Worm (Caenorhabditis elegans) whole organism, midembryonic: ENCODE data around the gene frm-10.

ENCODE experiments used
- T22C8.4 ChIP-seq: fragments of 200-800 bp; sonication (Bioruptor generic); IDR thresholded peaks from 2 replicates; pipeline ENCODE4 v1.3.6; 2022; ENCODE audit warnings: missing genetic modification characterization, missing compliant biosample characterization
- cog-1 ChIP-seq: sonication (generic microtip); optimal IDR thresholded peaks from 2 replicates; lab custom pipeline; 2016; ENCODE audit warnings: missing genetic modification characterization, missing compliant biosample characterization
- flt-1 ChIP-seq: fragments of 200-800 bp; sonication (Bioruptor generic); IDR thresholded peaks from 2 replicates; pipeline ENCODE4 v1.3.6; 2022; ENCODE audit warnings: missing genetic modification characterization, missing compliant biosample characterization
- klf-2 ChIP-seq: fragments of 200-800 bp; sonication (Bioruptor generic); conservative IDR thresholded peaks from 2 replicates; pipeline ENCODE4 v1.3.6; 2022; ENCODE audit warnings: missing genetic modification reagents, missing genetic modification characterization, missing compliant biosample characterization
- med-1 ChIP-seq: sonication (generic microtip); optimal IDR thresholded peaks from 2 replicates; lab custom pipeline; 2017; ENCODE audit warnings: missing genetic modification characterization, mild to moderate bottlenecking, missing compliant biosample characterization, antibody characterized with exemption, missing genetic modification reagents; ENCODE audit not compliant: insufficient read depth
- ref-1 ChIP-seq: fragments of 200-800 bp; sonication (Bioruptor generic); conservative IDR thresholded peaks from 2 replicates; pipeline ENCODE4 v1.3.6; 2022; ENCODE audit warnings: missing genetic modification reagents, missing genetic modification characterization, missing compliant biosample characterization
- tab-1 ChIP-seq: fragments of 200-800 bp; sonication (Bioruptor generic); IDR thresholded peaks from 2 replicates; pipeline ENCODE4 v1.3.6; 2022; ENCODE audit warnings: missing genetic modification characterization, missing compliant biosample characterization
- ztf-23 ChIP-seq: fragments of 200-800 bp; sonication (Bioruptor generic); IDR thresholded peaks from 2 replicates; pipeline ENCODE4 v1.3.6; 2022; ENCODE audit warnings: missing genetic modification reagents, missing genetic modification characterization, missing compliant biosample characterization
- ztf-29 ChIP-seq: fragments of 200-800 bp; sonication (Bioruptor generic); IDR thresholded peaks from 2 replicates; pipeline ENCODE4 v1.3.6; 2022; ENCODE audit warnings: missing genetic modification reagents, missing genetic modification characterization, missing compliant biosample characterization

frm-10 gene

ce11 chrV:13462974-13463373 is at the start of gene frm-10:
frm-10 (plus strand) TSS chrV:13463207.
- TF ChIP-seq klf-2 (GFP tag; lab: Robert Waterston, UW) (no peak), flt-1 (GFP tag; lab: Robert Waterston, UW) (no peak), med-1 (GFP tag; lab: Kevin White, UChicago) (no peak), cog-1 (tag; lab: Kevin White, UChicago) (no peak), ztf-29 (GFP tag; lab: Robert Waterston, UW) (no peak), ztf-23 (GFP tag; lab: Robert Waterston, UW) (no peak), tab-1 (GFP tag; lab: Robert Waterston, UW) (no peak)

DNA sequence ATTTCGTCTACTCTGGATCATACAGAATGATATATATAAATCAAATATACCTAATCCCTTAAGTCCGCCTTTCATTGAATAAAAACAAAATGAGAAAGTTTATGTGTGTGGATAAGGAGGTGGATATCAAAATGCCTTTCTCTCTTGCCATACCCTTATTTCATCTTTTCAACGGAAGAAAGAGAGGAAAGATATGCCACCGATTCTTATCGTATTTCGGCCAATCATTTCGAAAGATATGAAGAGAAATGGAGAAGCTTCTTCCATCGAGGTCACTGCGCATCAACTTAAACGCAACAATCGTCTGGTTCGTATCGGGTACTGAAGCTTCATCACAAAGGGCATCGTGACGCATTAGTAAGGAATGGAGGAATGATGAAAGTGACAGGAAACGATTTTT is 49.7 kb upstream of the frm-10 start:
- TF ChIP-seq tab-1 (GFP tag; lab: Robert Waterston, UW): no peak
- no peak for TF ChIP-seq ref-1 (GFP tag; lab: Robert Waterston, UW)
- TF ChIP-seq ztf-23 (GFP tag; lab: Robert Waterston, UW): no peak
- TF ChIP-seq T22C8.4 (GFP tag; lab: Robert Waterston, UW): no peak
- TF ChIP-seq ztf-29 (GFP tag; lab: Robert Waterston, UW): no peak
- TF ChIP-seq med-1 (GFP tag; lab: Kevin White, UChicago): no peak
- TF ChIP-seq flt-1 (GFP tag; lab: Robert Waterston, UW): no peak
- TF ChIP-seq cog-1 (tag; lab: Kevin White, UChicago): no peak
- no peak for TF ChIP-seq klf-2 (GFP tag; lab: Robert Waterston, UW)

DNA sequence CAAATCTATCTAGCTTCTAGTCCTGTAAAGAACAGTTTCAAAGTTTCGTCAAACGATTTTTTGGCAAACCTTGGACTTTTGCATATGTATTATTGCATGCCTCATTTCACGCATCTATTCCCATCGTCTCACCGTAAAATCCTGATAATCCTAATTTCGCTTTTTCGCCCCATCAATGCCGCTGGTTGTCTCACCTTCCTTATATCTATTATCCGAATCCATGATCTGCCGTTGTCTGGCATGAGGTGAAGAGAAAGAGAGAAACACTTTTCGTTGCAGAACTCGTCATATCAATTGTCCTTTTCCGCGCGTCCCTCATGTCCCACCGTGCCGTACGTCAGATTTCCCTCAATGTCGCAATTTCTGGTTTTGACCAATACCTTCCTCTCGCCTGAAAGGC is 48.4 kb upstream of the frm-10 start, which contains the start of gene cut-2:
cut-2 (plus strand) TSS at position 365 of the 400 bp plus-strand sequence.
- no peak for TF ChIP-seq T22C8.4 (GFP tag; lab: Robert Waterston, UW)
- TF ChIP-seq ztf-29 (GFP tag; lab: Robert Waterston, UW): no peak
- no peak for TF ChIP-seq ref-1 (GFP tag; lab: Robert Waterston, UW)

ce11 chrV:13415462-13415861 is 47.5 kb upstream of the frm-10 start:
- TF ChIP-seq ztf-23 (GFP tag; lab: Robert Waterston, UW): no peak
- TF ChIP-seq tab-1 (GFP tag; lab: Robert Waterston, UW): no peak
- no peak for TF ChIP-seq cog-1 (tag; lab: Kevin White, UChicago)
- no peak for TF ChIP-seq flt-1 (GFP tag; lab: Robert Waterston, UW)
- TF ChIP-seq klf-2 (GFP tag; lab: Robert Waterston, UW): no peak; the same call in 1 of the 2 replicates
- no peak for TF ChIP-seq ref-1 (GFP tag; lab: Robert Waterston, UW)
- TF ChIP-seq T22C8.4 (GFP tag; lab: Robert Waterston, UW): no peak
- TF ChIP-seq ztf-29 (GFP tag; lab: Robert Waterston, UW): no peak
- TF ChIP-seq med-1 (GFP tag; lab: Kevin White, UChicago): no peak

DNA sequence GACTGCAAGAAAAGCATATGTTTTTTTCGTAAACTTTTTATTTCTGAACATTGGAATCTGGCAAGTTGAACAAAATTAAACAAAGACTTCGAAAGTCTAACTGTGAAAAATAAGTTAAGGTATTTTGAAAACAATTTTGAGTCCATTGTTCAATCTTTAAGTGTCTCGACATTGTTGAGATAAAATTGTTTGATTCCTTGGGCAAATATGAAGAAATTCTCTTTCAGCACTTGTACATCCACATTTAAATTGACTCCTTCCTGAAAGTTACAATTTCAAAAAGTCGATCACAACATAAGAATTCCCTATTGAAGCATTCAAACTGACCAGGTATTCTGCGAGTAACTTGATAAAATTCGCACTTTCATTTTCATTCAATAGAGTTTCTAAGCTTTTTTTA is 46.9 kb upstream of the frm-10 start:
- TF ChIP-seq tab-1 (GFP tag; lab: Robert Waterston, UW): no peak
- TF ChIP-seq klf-2 (GFP tag; lab: Robert Waterston, UW): no peak
- no peak for TF ChIP-seq cog-1 (tag; lab: Kevin White, UChicago)
- no peak for TF ChIP-seq ztf-29 (GFP tag; lab: Robert Waterston, UW)
- no peak for TF ChIP-seq med-1 (GFP tag; lab: Kevin White, UChicago)
- no peak for TF ChIP-seq ztf-23 (GFP tag; lab: Robert Waterston, UW)
- TF ChIP-seq flt-1 (GFP tag; lab: Robert Waterston, UW): no peak
- TF ChIP-seq T22C8.4 (GFP tag; lab: Robert Waterston, UW): no peak
- TF ChIP-seq ref-1 (GFP tag; lab: Robert Waterston, UW): no peak

ce11 chrV:13417513-13417912 is 45.5 kb upstream of the frm-10 start, which contains the start of gene F53F1.6:
F53F1.6 (minus strand) TSS chrV:13417613.
- TF ChIP-seq ztf-29 (GFP tag; lab: Robert Waterston, UW) (no peak), ref-1 (GFP tag; lab: Robert Waterston, UW) (no peak), ztf-23 (GFP tag; lab: Robert Waterston, UW) (no peak), flt-1 (GFP tag; lab: Robert Waterston, UW) (no peak), cog-1 (tag; lab: Kevin White, UChicago) (no peak)

DNA sequence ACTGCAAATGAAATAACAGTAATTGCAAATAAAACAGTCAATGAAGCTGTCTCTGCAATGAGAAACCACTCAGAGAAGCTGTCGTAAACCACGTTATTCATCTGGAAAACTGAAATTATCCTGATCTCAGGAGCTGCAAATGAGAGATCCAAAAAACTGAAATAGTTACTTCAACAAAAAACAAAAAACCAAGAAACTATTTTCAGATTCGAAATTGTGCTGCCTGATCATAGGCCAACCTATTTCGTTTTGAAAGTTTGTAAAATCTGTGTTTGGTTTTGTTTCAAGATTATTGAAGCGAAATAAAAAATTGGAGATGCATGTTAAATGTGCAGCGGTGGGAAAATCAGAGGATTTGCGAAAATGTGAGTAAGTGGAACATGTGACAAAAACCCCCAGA is 42.4 kb upstream of the frm-10 start, which contains the start of gene srv-8:
srv-8 (minus strand) TSS at position 101 of the 400 bp plus-strand sequence.
- no peak for TF ChIP-seq ztf-23 (GFP tag; lab: Robert Waterston, UW)

DNA sequence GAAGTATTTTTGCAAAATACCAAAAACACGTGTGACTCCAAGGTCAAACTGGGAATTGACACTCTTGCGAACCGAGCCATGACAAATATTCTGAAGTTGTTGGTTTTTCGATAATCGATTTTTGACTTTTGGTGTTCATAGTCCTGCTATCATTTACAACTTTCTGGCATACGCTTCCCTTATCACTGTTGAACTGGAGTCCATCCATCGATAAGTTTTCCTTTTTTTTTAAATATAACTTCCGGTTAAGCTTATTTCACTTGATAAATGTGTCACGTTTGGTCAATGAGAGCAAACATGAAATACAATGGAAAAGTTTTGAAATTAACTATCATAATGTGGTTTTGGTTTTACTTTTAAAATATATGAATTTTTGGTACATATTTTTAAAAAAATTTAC is 41.3 kb upstream of the frm-10 start:
- no peak for TF ChIP-seq med-1 (GFP tag; lab: Kevin White, UChicago)
- TF ChIP-seq T22C8.4 (GFP tag; lab: Robert Waterston, UW): no peak
- no peak for TF ChIP-seq flt-1 (GFP tag; lab: Robert Waterston, UW)
- TF ChIP-seq cog-1 (tag; lab: Kevin White, UChicago): no peak
- no peak for TF ChIP-seq tab-1 (GFP tag; lab: Robert Waterston, UW)
- no peak for TF ChIP-seq ztf-23 (GFP tag; lab: Robert Waterston, UW)
- TF ChIP-seq ref-1 (GFP tag; lab: Robert Waterston, UW): no peak
- no peak for TF ChIP-seq klf-2 (GFP tag; lab: Robert Waterston, UW)
- no peak for TF ChIP-seq ztf-29 (GFP tag; lab: Robert Waterston, UW)

DNA sequence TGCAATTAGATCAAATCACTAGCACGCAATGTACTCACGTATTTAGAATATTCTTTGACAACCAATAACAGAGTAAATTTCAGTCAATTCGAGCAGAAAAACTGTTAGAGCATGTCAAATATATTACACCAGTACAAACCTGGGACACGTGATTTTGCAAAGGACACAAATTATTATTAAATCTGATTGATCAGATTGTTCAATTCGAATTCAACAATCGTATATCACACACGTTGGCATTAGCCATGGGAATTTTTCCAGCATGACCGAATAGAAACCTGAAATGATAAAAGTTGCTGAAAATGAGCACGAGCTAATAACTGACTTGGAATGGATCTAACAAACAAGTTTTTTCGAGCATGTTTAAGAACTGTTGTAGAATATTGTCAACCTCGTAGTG is 40.0 kb upstream of the frm-10 start, which contains the start of gene srv-9:
srv-9 (minus strand) TSS at position 101 of the 400 bp plus-strand sequence.
- no peak for TF ChIP-seq flt-1 (GFP tag; lab: Robert Waterston, UW)
- no peak for TF ChIP-seq T22C8.4 (GFP tag; lab: Robert Waterston, UW)
- TF ChIP-seq cog-1 (tag; lab: Kevin White, UChicago): no peak
- TF ChIP-seq ztf-23 (GFP tag; lab: Robert Waterston, UW): no peak
- TF ChIP-seq ztf-29 (GFP tag; lab: Robert Waterston, UW): no peak
- TF ChIP-seq tab-1 (GFP tag; lab: Robert Waterston, UW): no peak
- TF ChIP-seq ref-1 (GFP tag; lab: Robert Waterston, UW): no peak
- no peak for TF ChIP-seq med-1 (GFP tag; lab: Kevin White, UChicago)
- TF ChIP-seq klf-2 (GFP tag; lab: Robert Waterston, UW): no peak
